Worm (Caenorhabditis elegans) whole organism, young adult: ENCODE measurements around the gene srt-29.

ENCODE experiments used
- B0019.2 ChIP-seq: fragments of 200-800 bp; sonication (Bioruptor generic); conservative IDR thresholded peaks from 2 replicates; pipeline ENCODE4 v1.3.6; 2022; ENCODE audit warnings: missing genetic modification reagents, missing genetic modification characterization, missing compliant biosample characterization
- B0261.1 ChIP-seq: sonication (generic microtip); optimal IDR thresholded peaks from 2 replicates; lab custom pipeline; 2016; ENCODE audit warnings: mild to moderate bottlenecking, missing genetic modification characterization, moderate library complexity, missing compliant biosample characterization
- C17E4.6 ChIP-seq: fragments of 200-800 bp; sonication (Bioruptor generic); IDR thresholded peaks from 2 replicates; pipeline ENCODE4 v1.3.6; 2022; ENCODE audit warnings: missing genetic modification reagents, missing genetic modification characterization, missing compliant biosample characterization
- F37B4.10 ChIP-seq: fragments of 200-800 bp; sonication (Bioruptor generic); IDR thresholded peaks from 2 replicates; pipeline ENCODE4 v1.3.6; 2022; ENCODE audit warnings: missing genetic modification characterization, missing compliant biosample characterization
- F39B2.1 ChIP-seq: fragments of 200-800 bp; sonication (Bioruptor generic); IDR thresholded peaks from 2 replicates; pipeline ENCODE4 v1.3.6; 2022; ENCODE audit warnings: missing genetic modification reagents, missing genetic modification characterization, missing compliant biosample characterization
- F55B11.4 ChIP-seq: sonication (generic microtip); optimal IDR thresholded peaks from 2 replicates; lab custom pipeline; 2016; ENCODE audit warnings: missing compliant biosample characterization, missing genetic modification characterization, borderline replicate concordance; ENCODE audit not compliant: insufficient read depth
- F57A8.1 ChIP-seq: fragments of 200-800 bp; sonication (Bioruptor generic); optimal IDR thresholded peaks from 2 replicates; lab custom pipeline; 2018; ENCODE audit warnings: mild to moderate bottlenecking, missing genetic modification characterization, moderate library complexity, missing compliant biosample characterization
- F57C9.4 ChIP-seq: sonication (generic microtip); optimal IDR thresholded peaks from 2 replicates; lab custom pipeline; 2017; ENCODE audit warnings: mild to moderate bottlenecking, missing genetic modification characterization, missing compliant biosample characterization
- T26A5.8 ChIP-seq: sonication (generic microtip); optimal IDR thresholded peaks from 2 replicates; lab custom pipeline; 2016; ENCODE audit warnings: missing genetic modification characterization, missing compliant biosample characterization
- Y53F4B.3 ChIP-seq: fragments of 200-800 bp; sonication (Bioruptor generic); IDR thresholded peaks from 2 replicates; pipeline ENCODE4 v1.3.6; 2022; ENCODE audit warnings: missing genetic modification reagents, missing genetic modification characterization, missing compliant biosample characterization
- Y67H2A.10 ChIP-seq: fragments of 200-800 bp; sonication (Bioruptor generic); conservative IDR thresholded peaks from 2 replicates; pipeline ENCODE4 v1.3.6; 2022; ENCODE audit warnings: missing genetic modification reagents, missing genetic modification characterization, missing compliant biosample characterization
- Y79H2A.3 ChIP-seq: fragments of 200-800 bp; sonication (Bioruptor generic); conservative IDR thresholded peaks from 2 replicates; pipeline ENCODE4 v1.3.6; 2022; ENCODE audit warnings: missing genetic modification reagents, missing genetic modification characterization, missing compliant biosample characterization
- akir-1 ChIP-seq: fragments of 200-800 bp; sonication (Bioruptor generic); optimal IDR thresholded peaks from 2 replicates; lab custom pipeline; 2018; ENCODE audit warnings: mild to moderate bottlenecking, missing genetic modification characterization, moderate library complexity, missing compliant biosample characterization
- atf-7 ChIP-seq: sonication (generic microtip); optimal IDR thresholded peaks from 2 replicates; lab custom pipeline; 2017; ENCODE audit warnings: mild to moderate bottlenecking, missing genetic modification characterization, missing compliant biosample characterization
- attf-6 ChIP-seq: fragments of 200-800 bp; sonication (Bioruptor generic); IDR thresholded peaks from 2 replicates; pipeline ENCODE4 v1.3.6; 2022; ENCODE audit warnings: missing genetic modification reagents, missing genetic modification characterization, missing compliant biosample characterization
- ccch-3 ChIP-seq: fragments of 200-800 bp; sonication (Bioruptor generic); optimal IDR thresholded peaks from 2 replicates; lab custom pipeline; 2018; ENCODE audit warnings: mild to moderate bottlenecking, missing genetic modification characterization, missing compliant biosample characterization
- cebp-1 ChIP-seq, 2 experiments: fragments of 200-800 bp in 1 of 2; sonication (Bioruptor generic) in 1 of 2; sonication (generic microtip) in 1 of 2; IDR thresholded peaks in 1 of 2; optimal IDR thresholded peaks in 1 of 2; 2 replicates each; pipeline versions ENCODE4 v1.3.6 to Lab custom; 2017 to 2022; ENCODE audit warnings: missing compliant biosample characterization in 2 of 2, missing genetic modification characterization in 2 of 2, mild to moderate bottlenecking in 1 of 2, missing genetic modification reagents in 1 of 2, moderate library complexity in 1 of 2
- ceh-58 ChIP-seq: fragments of 200-800 bp; sonication (Bioruptor generic); IDR thresholded peaks from 2 replicates; pipeline ENCODE4 v1.3.6; 2022; ENCODE audit warnings: missing genetic modification characterization, missing compliant biosample characterization
- ceh-91 ChIP-seq: fragments of 200-800 bp; sonication (Bioruptor generic); IDR thresholded peaks from 2 replicates; pipeline ENCODE4 v1.3.6; 2022; ENCODE audit warnings: missing genetic modification reagents, missing genetic modification characterization, missing compliant biosample characterization
- dox-1 ChIP-seq: fragments of 200-800 bp; sonication (Bioruptor generic); IDR thresholded peaks from 2 replicates; pipeline ENCODE4 v1.3.6; 2022; ENCODE audit warnings: missing genetic modification reagents, missing genetic modification characterization, missing compliant biosample characterization
- dpl-1 ChIP-seq: fragments of 150-350 bp; optimal IDR thresholded peaks from 2 replicates; lab custom pipeline; 2014; ENCODE audit warnings: missing biosample characterization, missing genetic modification reagents, missing genetic modification characterization
- egrh-3 ChIP-seq: fragments of 200-800 bp; sonication (Bioruptor generic); IDR thresholded peaks from 2 replicates; pipeline ENCODE4 v1.3.6; 2022; ENCODE audit warnings: missing genetic modification reagents, missing genetic modification characterization, missing compliant biosample characterization
- ekl-4 ChIP-seq: fragments of 200-800 bp; sonication (Bioruptor generic); IDR thresholded peaks from 2 replicates; pipeline ENCODE4 v1.3.6; 2022; ENCODE audit warnings: missing genetic modification reagents, missing genetic modification characterization, missing compliant biosample characterization
- ets-4 ChIP-seq: fragments of 200-800 bp; sonication (Bioruptor generic); optimal IDR thresholded peaks from 2 replicates; lab custom pipeline; 2018; ENCODE audit warnings: mild to moderate bottlenecking, missing genetic modification characterization, missing compliant biosample characterization
- fkh-3 ChIP-seq: sonication (generic microtip); optimal IDR thresholded peaks from 2 replicates; lab custom pipeline; 2016; ENCODE audit warnings: mild to moderate bottlenecking, missing genetic modification characterization, missing compliant biosample characterization
- hlh-12 ChIP-seq: sonication (generic microtip); optimal IDR thresholded peaks from 2 replicates; lab custom pipeline; 2016; ENCODE audit warnings: missing genetic modification characterization, missing compliant biosample characterization
- lin-26 ChIP-seq: fragments of 200-800 bp; sonication (Bioruptor generic); IDR thresholded peaks from 2 replicates; pipeline ENCODE4 v1.3.6; 2022; ENCODE audit warnings: missing genetic modification reagents, missing genetic modification characterization, missing compliant biosample characterization
- lir-1 ChIP-seq: fragments of 200-800 bp; sonication (Bioruptor generic); conservative IDR thresholded peaks from 2 replicates; pipeline ENCODE4 v1.3.6; 2022; ENCODE audit warnings: missing genetic modification reagents, missing genetic modification characterization, missing compliant biosample characterization
- lsy-27 ChIP-seq: sonication (generic microtip); optimal IDR thresholded peaks from 2 replicates; lab custom pipeline; 2017; ENCODE audit warnings: missing genetic modification characterization, mild to moderate bottlenecking, missing compliant biosample characterization, antibody characterized with exemption, missing genotype, borderline replicate concordance; ENCODE audit not compliant: insufficient read depth
- madf-6 ChIP-seq: fragments of 200-800 bp; sonication (Bioruptor generic); IDR thresholded peaks from 2 replicates; pipeline ENCODE4 v1.3.6; 2022; ENCODE audit warnings: missing genetic modification reagents, missing genetic modification characterization, missing compliant biosample characterization
- mcd-1 ChIP-seq: fragments of 200-800 bp; sonication (Bioruptor generic); IDR thresholded peaks from 2 replicates; pipeline ENCODE4 v1.3.6; 2022; ENCODE audit warnings: missing genetic modification reagents, missing genetic modification characterization, missing compliant biosample characterization
- nfyb-1 ChIP-seq: fragments of 200-800 bp; sonication (Bioruptor generic); IDR thresholded peaks from 2 replicates; pipeline ENCODE4 v1.3.6; 2022; ENCODE audit warnings: missing genetic modification reagents, missing genetic modification characterization, missing compliant biosample characterization
- nhr-27 ChIP-seq: fragments of 200-800 bp; sonication (Bioruptor generic); optimal IDR thresholded peaks from 2 replicates; lab custom pipeline; 2018; ENCODE audit warnings: mild to moderate bottlenecking, missing genetic modification characterization, moderate library complexity, missing compliant biosample characterization
- rpc-1 ChIP-seq, 2 experiments: fragments of 150-350 bp in 1 of 2; sonication (generic microtip) in 1 of 2; optimal IDR thresholded peaks; 2 replicates each; lab custom pipeline; 2014 to 2018; ENCODE audit warnings: missing biosample characterization in 1 of 2, missing genetic modification characterization in 1 of 2, missing genetic modification reagents in 1 of 2, missing genotype in 1 of 2
- snpc-1.1 ChIP-seq: sonication (generic microtip); optimal IDR thresholded peaks from 2 replicates; lab custom pipeline; 2017; ENCODE audit warnings: missing genetic modification characterization, mild to moderate bottlenecking, missing compliant biosample characterization, antibody characterized with exemption, moderate library complexity, missing genotype, missing genetic modification reagents; ENCODE audit not compliant: insufficient read depth
- snpc-4 ChIP-seq, 5 experiments: fragments of 150-350 bp in 1 of 5; sonication (generic microtip) in 4 of 5; optimal IDR thresholded peaks; 2 replicates each; lab custom pipeline; 2014 to 2018; ENCODE audit warnings: missing genetic modification characterization in 5 of 5, missing biosample characterization in 3 of 5, antibody characterized with exemption in 2 of 5, mild to moderate bottlenecking in 2 of 5, missing compliant biosample characterization in 2 of 5, missing genotype in 2 of 5, moderate library complexity in 2 of 5, missing genetic modification reagents in 1 of 5
- sptf-2 ChIP-seq: fragments of 200-800 bp; sonication (Bioruptor generic); optimal IDR thresholded peaks from 2 replicates; lab custom pipeline; 2018; ENCODE audit warnings: mild to moderate bottlenecking, missing genetic modification characterization, missing compliant biosample characterization
- tbp1 ChIP-seq: fragments of 200-800 bp; sonication (Bioruptor generic); optimal IDR thresholded peaks from 2 replicates; lab custom pipeline; 2018; ENCODE audit warnings: mild to moderate bottlenecking, missing genetic modification characterization, missing compliant biosample characterization
- unc-62 ChIP-seq: fragments of 150-350 bp; optimal IDR thresholded peaks from 2 replicates; lab custom pipeline; 2014; ENCODE audit warnings: missing biosample characterization, missing genetic modification reagents, missing genetic modification characterization
- zfh-2 ChIP-seq: fragments of 200-800 bp; sonication (Bioruptor generic); conservative IDR thresholded peaks from 2 replicates; pipeline ENCODE4 v1.3.6; 2022; ENCODE audit warnings: missing genetic modification reagents, missing genetic modification characterization, missing compliant biosample characterization
- ztf-25 ChIP-seq: fragments of 200-800 bp; sonication (Bioruptor generic); IDR thresholded peaks from 2 replicates; pipeline ENCODE4 v1.3.6; 2022; ENCODE audit warnings: missing genetic modification reagents, missing genetic modification characterization, missing compliant biosample characterization

srt-29 gene

ce11 chrV:2759456-2759855, 40.5 kb upstream of the srt-29 start, which contains the start of gene srg-58 (continued):
- no peak for TF ChIP-seq atf-7 (tag; lab: Kevin White, UChicago)

DNA sequence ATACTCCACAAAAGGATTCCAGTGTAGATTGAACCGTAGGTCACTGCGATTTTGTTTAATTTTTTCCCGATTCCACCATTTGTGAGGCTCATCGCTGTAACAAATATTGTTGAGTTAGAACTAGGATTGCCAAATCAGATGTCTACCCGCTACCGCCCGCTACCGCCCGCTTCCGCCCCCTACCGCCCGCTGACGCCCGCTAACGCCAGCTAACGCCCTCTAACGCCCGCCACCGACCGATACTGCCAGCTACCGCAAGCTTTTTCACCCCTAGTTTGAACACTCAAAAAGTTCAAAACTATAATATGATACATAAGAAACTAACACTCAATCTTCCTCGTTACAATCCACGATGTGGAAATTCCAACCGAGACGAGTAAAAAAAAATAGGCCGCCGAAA, 39.5 kb upstream of the srt-29 start:
- TF ChIP-seq zfh-2 (GFP tag; lab: Robert Waterston, UW) (peak; percentile 75), egrh-3 (GFP tag; lab: Robert Waterston, UW) (peak; percentile 28; the same call in 1 of the 2 replicates), attf-6 (no peak), lir-1 (GFP tag; lab: Robert Waterston, UW) (no peak)

DNA sequence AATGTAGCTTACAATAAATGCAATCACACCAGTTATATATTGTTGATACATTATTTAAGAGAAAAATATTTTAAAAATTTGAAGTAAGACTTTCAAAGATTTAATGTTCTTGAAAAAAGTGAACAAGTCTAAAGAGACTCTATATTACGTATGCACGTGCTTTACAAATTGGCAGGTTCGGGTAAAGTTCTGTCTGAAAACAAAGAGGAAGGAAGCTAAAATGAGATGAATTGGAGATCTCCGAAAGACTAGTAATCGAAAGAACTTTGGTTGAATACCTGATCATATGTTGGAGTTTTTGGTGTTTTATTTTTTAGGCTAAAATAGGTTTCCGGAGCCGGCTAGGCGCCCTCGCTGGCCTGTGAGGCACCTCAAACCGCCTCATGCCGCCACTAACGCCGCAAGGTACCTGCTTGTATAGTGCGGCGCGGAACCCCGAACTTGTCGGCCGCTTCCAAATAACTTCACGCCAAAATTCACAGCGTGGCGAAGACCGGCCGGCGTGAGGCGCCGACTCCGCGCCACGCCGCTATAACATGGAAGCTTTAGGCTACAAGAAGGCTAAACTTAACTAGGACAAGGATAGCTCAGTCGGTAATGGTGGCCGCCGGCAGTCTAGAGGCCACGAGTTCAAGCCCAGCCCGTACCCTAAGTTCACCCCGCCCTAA, 38.4 kb upstream of the srt-29 start, which contains the start of gene srx-28:
TSS of gene srx-28 (minus strand) at position 51 of the 668 bp plus-strand sequence.
- TF ChIP-seq egrh-3 (GFP tag; lab: Robert Waterston, UW): peak; percentile 33; the same call in 1 of the 2 replicates
- peak; percentile 68 for TF ChIP-seq snpc-1.1 (tag; lab: Kevin White, UChicago)
- no peak for TF ChIP-seq T26A5.8
- TF ChIP-seq fkh-3: peak; percentile 14
- TF ChIP-seq ekl-4 (GFP tag; lab: Robert Waterston, UW): no peak
- TF ChIP-seq lsy-27 (tag; lab: Kevin White, UChicago): no peak
- TF ChIP-seq madf-6 (GFP tag; lab: Robert Waterston, UW): no peak
- TF ChIP-seq tbp1 (GFP tag; lab: Kevin White, UChicago): no peak
- 0 out of 2 replicates have a peak, but pooled peaks have one; percentile 38 for TF ChIP-seq ztf-25 (GFP tag; lab: Robert Waterston, UW)
- no peak for TF ChIP-seq hlh-12
- peak; percentile 43; the same call in 1 of the 2 replicates for TF ChIP-seq mcd-1 (GFP tag; lab: Robert Waterston, UW)
- no peak for TF ChIP-seq F55B11.4
- TF ChIP-seq rpc-1 (optimal IDR thresholded peaks at IDR 0.05; lab: Kevin White, UChicago): peak; percentile 29
- no peak for TF ChIP-seq rpc-1 (tag; optimal IDR thresholded peaks at IDR 0.05; lab: Kevin White, UChicago)
- TF ChIP-seq snpc-4 (GFP tag; optimal IDR thresholded peaks at IDR 0.05; lab: Kevin White, UChicago): no peak
- peak in 2 of 4 experiments; percentile 75 to 87 for TF ChIP-seq snpc-4 (tag; optimal IDR thresholded peaks at IDR 0.05; lab: Kevin White, UChicago)
- no peak for TF ChIP-seq F39B2.1 (GFP tag; lab: Robert Waterston, UW)
- no peak for TF ChIP-seq cebp-1 (GFP tag; IDR thresholded peaks at IDR 0.05; lab: Robert Waterston, UW)
- no peak for TF ChIP-seq cebp-1 (tag; optimal IDR thresholded peaks at IDR 0.05; lab: Kevin White, UChicago)
- no peak for TF ChIP-seq ets-4
- no peak for TF ChIP-seq akir-1
- TF ChIP-seq ccch-3 (GFP tag; lab: Kevin White, UChicago): no peak
- TF ChIP-seq dox-1: peak; percentile 47; the same call in 1 of the 2 replicates
- TF ChIP-seq nfyb-1 (GFP tag; lab: Robert Waterston, UW): peak; percentile 26; the same call in 1 of the 2 replicates
- no peak for TF ChIP-seq sptf-2 (GFP tag; lab: Kevin White, UChicago)
- TF ChIP-seq F57A8.1: no peak
- TF ChIP-seq F37B4.10 (GFP tag; lab: Robert Waterston, UW): 0 out of 2 replicates have a peak, but pooled peaks have one; percentile 84
- no peak for TF ChIP-seq nhr-27 (tag; lab: Kevin White, UChicago)
- peak; percentile 6 for TF ChIP-seq B0261.1 (tag; lab: Kevin White, UChicago)

ce11 chrV:2753007-2753406, 34.1 kb upstream of the srt-29 start, which contains the start of gene srx-26:
Gene srx-26, minus strand, starts transcription at chrV:2753107.
- no peak for TF ChIP-seq dox-1
- TF ChIP-seq ceh-91 (GFP tag; lab: Robert Waterston, UW): no peak
- TF ChIP-seq cebp-1 (GFP tag; IDR thresholded peaks at IDR 0.05; lab: Robert Waterston, UW): no peak
- no peak for TF ChIP-seq cebp-1 (tag; optimal IDR thresholded peaks at IDR 0.05; lab: Kevin White, UChicago)
- TF ChIP-seq dpl-1: no peak
- no peak for TF ChIP-seq C17E4.6 (GFP tag; lab: Robert Waterston, UW)
- TF ChIP-seq tbp1 (GFP tag; lab: Kevin White, UChicago): no peak
- TF ChIP-seq Y67H2A.10 (GFP tag; lab: Robert Waterston, UW): no peak
- no peak for TF ChIP-seq F57A8.1
- no peak for TF ChIP-seq B0019.2
- TF ChIP-seq ets-4: no peak
- no peak for TF ChIP-seq lin-26 (GFP tag; lab: Robert Waterston, UW)
- no peak for TF ChIP-seq Y53F4B.3 (GFP tag; lab: Robert Waterston, UW)
- no peak for TF ChIP-seq Y79H2A.3 (GFP tag; lab: Robert Waterston, UW)
- TF ChIP-seq F57C9.4 (tag; lab: Kevin White, UChicago): no peak
- no peak for TF ChIP-seq unc-62 (GFP tag; lab: Kevin White, UChicago)
- no peak for TF ChIP-seq ceh-58 (GFP tag; lab: Robert Waterston, UW)
